Fruit fly (Drosophila melanogaster) whole organism, wandering third instar larva: ENCODE results near the gene CG43249.

Experiments used
- CG32264 ChIP-seq: fragments of 200-800 bp; sonication (Bioruptor generic); optimal IDR thresholded peaks from 2 replicates; lab custom pipeline; 2016; ENCODE audit warnings: missing biosample characterization, missing genetic modification characterization
- CG9705 ChIP-seq: fragments of 200-800 bp; sonication (Bioruptor generic); optimal IDR thresholded peaks from 2 replicates; lab custom pipeline; 2018; ENCODE audit warnings: missing biosample characterization, mild to moderate bottlenecking, missing genetic modification characterization
- CrebA ChIP-seq: fragments of 200-800 bp; sonication (Bioruptor generic); optimal IDR thresholded peaks from 2 replicates; lab custom pipeline; 2016; ENCODE audit warnings: missing biosample characterization, mild to moderate bottlenecking, missing genetic modification characterization, borderline replicate concordance
- Dfd ChIP-seq: fragments of >200 bp; optimal IDR thresholded peaks from 2 replicates; lab custom pipeline; 2017; ENCODE audit warnings: missing biosample characterization, missing genetic modification characterization
- Dif ChIP-seq: fragments of 200-275, 200-300 bp; sonication (Bioruptor generic); optimal IDR thresholded peaks from 2 replicates; lab custom pipeline; 2018; ENCODE audit warnings: missing biosample characterization, missing genetic modification characterization; ENCODE audit not compliant: partially characterized antibody
- GATAd ChIP-seq: sonication (Bioruptor generic); optimal IDR thresholded peaks from 2 replicates; lab custom pipeline; 2016; ENCODE audit warnings: missing biosample characterization, missing genetic modification characterization
- HLH106 ChIP-seq: fragments of 200-800 bp; optimal IDR thresholded peaks from 3 replicates; lab custom pipeline; 2019; ENCODE audit warnings: missing biosample characterization, mild to moderate bottlenecking, missing genetic modification characterization, moderate library complexity
- Hnf4 ChIP-seq: fragments of 200-800 bp; sonication (Bioruptor generic); optimal IDR thresholded peaks from 2 replicates; lab custom pipeline; 2016; ENCODE audit warnings: missing biosample characterization, mild to moderate bottlenecking, missing genetic modification characterization
- Hr78 ChIP-seq: fragments of >200 bp; optimal IDR thresholded peaks from 2 replicates; lab custom pipeline; 2017; ENCODE audit warnings: missing biosample characterization, missing genetic modification characterization
- Hr83 ChIP-seq: fragments of 200-300 bp; sonication (Bioruptor generic); optimal IDR thresholded peaks from 2 replicates; lab custom pipeline; 2016; ENCODE audit warnings: missing biosample characterization, mild to moderate bottlenecking, missing genetic modification characterization, moderate library complexity; ENCODE audit not compliant: poor library complexity, severe bottlenecking
- Mio ChIP-seq: sonication (Bioruptor generic); optimal IDR thresholded peaks from 2 replicates; lab custom pipeline; 2016; ENCODE audit warnings: missing biosample characterization, missing genetic modification characterization
- Myc ChIP-seq: fragments of >200 bp; optimal IDR thresholded peaks from 2 replicates; lab custom pipeline; 2017
- N ChIP-seq: fragments of >200 bp; optimal IDR thresholded peaks from 2 replicates; lab custom pipeline; 2018; ENCODE audit warnings: missing biosample characterization, missing external identifiers, missing genetic modification characterization
- OdsH ChIP-seq: fragments of 200-800 bp; sonication (Bioruptor generic); optimal IDR thresholded peaks from 2 replicates; lab custom pipeline; 2016; ENCODE audit warnings: missing biosample characterization, mild to moderate bottlenecking, missing genetic modification characterization
- Rel ChIP-seq, 2 experiments: fragments of 200-800 bp; sonication (Bioruptor generic) in 1 of 2; optimal IDR thresholded peaks; 2 replicates in 1 of 2; 3 replicates in 1 of 2; lab custom pipeline; 2016 to 2019; ENCODE audit warnings: mild to moderate bottlenecking in 2 of 2, missing biosample characterization in 2 of 2, missing genetic modification characterization in 2 of 2, moderate library complexity in 1 of 2
- Sp1 ChIP-seq: fragments of 200-800 bp; sonication (Bioruptor generic); optimal IDR thresholded peaks from 3 replicates; lab custom pipeline; 2019; ENCODE audit warnings: missing biosample characterization, mild to moderate bottlenecking, missing genetic modification characterization, moderate library complexity
- Vsx2 ChIP-seq: fragments of 200-300, 225-300 bp; sonication (Bioruptor generic); optimal IDR thresholded peaks from 2 replicates; lab custom pipeline; 2018; ENCODE audit warnings: missing biosample characterization, missing genetic modification characterization; ENCODE audit not compliant: partially characterized antibody
- br ChIP-seq: fragments of 200-800 bp; sonication (Bioruptor generic); optimal IDR thresholded peaks from 2 replicates; lab custom pipeline; 2016; ENCODE audit warnings: missing biosample characterization, missing genetic modification characterization
- brk ChIP-seq: fragments of 200-800 bp; sonication (Bioruptor generic); optimal IDR thresholded peaks from 2 replicates; lab custom pipeline; 2016; ENCODE audit warnings: missing biosample characterization, mild to moderate bottlenecking, missing genetic modification characterization
- dl ChIP-seq, 2 experiments: fragments of 175-275, 200-275 bp in 1 of 2; fragments of 200-275 bp in 1 of 2; sonication (Bioruptor generic); optimal IDR thresholded peaks; lab custom pipeline; 2018; ENCODE audit warnings: mild to moderate bottlenecking in 2 of 2, missing biosample characterization in 2 of 2, missing genetic modification characterization in 2 of 2, moderate library complexity in 2 of 2; ENCODE audit not compliant: partially characterized antibody in 2 of 2, insufficient read depth in 1 of 2
- dmrt93B ChIP-seq: fragments of 200-800 bp; sonication (Bioruptor generic); optimal IDR thresholded peaks from 2 replicates; lab custom pipeline; 2018; ENCODE audit warnings: missing biosample characterization, mild to moderate bottlenecking, missing genetic modification characterization
- dsf ChIP-seq: sonication (Bioruptor generic); optimal IDR thresholded peaks from 2 replicates; lab custom pipeline; 2016; ENCODE audit warnings: missing biosample characterization, missing genetic modification characterization, borderline replicate concordance
- ey ChIP-seq: fragments of 200-800 bp; sonication (Bioruptor generic); optimal IDR thresholded peaks from 2 replicates; lab custom pipeline; 2016; ENCODE audit warnings: missing biosample characterization, missing genetic modification characterization
- foxo ChIP-seq, 2 experiments: fragments of 200-800 bp; sonication (Bioruptor generic); optimal IDR thresholded peaks; 2 replicates in 1 of 2; 3 replicates in 1 of 2; lab custom pipeline; 2016 to 2017; ENCODE audit warnings: missing biosample characterization in 2 of 2, missing genetic modification characterization in 2 of 2
- fru ChIP-seq: fragments of 200-800 bp; sonication (Bioruptor generic); optimal IDR thresholded peaks from 3 replicates; lab custom pipeline; 2016; ENCODE audit warnings: missing biosample characterization, mild to moderate bottlenecking, missing genetic modification characterization
- h ChIP-seq: fragments of 200-800 bp; sonication (Bioruptor generic); optimal IDR thresholded peaks from 3 replicates; lab custom pipeline; 2016; ENCODE audit warnings: missing biosample characterization, mild to moderate bottlenecking, missing genetic modification characterization
- jim ChIP-seq: fragments of 175-275, 200-325 bp; sonication (Bioruptor generic); optimal IDR thresholded peaks from 2 replicates; lab custom pipeline; 2016; ENCODE audit warnings: missing biosample characterization, mild to moderate bottlenecking, missing genetic modification characterization
- lola ChIP-seq: fragments of >200 bp; optimal IDR thresholded peaks from 2 replicates; lab custom pipeline; 2017; ENCODE audit warnings: missing biosample characterization, missing genetic modification characterization
- psq ChIP-seq: fragments of 200-800 bp; sonication (Bioruptor generic); optimal IDR thresholded peaks from 3 replicates; lab custom pipeline; 2017; ENCODE audit warnings: missing biosample characterization, mild to moderate bottlenecking, missing genetic modification characterization, moderate library complexity
- rgr ChIP-seq: fragments of 200-800 bp; sonication (Bioruptor generic); optimal IDR thresholded peaks from 3 replicates; lab custom pipeline; 2016; ENCODE audit warnings: missing biosample characterization, mild to moderate bottlenecking, missing genetic modification characterization
- sage ChIP-seq: fragments of 200-800 bp; sonication (Bioruptor generic); optimal IDR thresholded peaks from 2 replicates; lab custom pipeline; 2016; ENCODE audit warnings: missing biosample characterization, mild to moderate bottlenecking, missing genetic modification characterization
- sv ChIP-seq: fragments of 200-800 bp; sonication (Bioruptor generic); optimal IDR thresholded peaks from 3 replicates; lab custom pipeline; 2016; ENCODE audit warnings: missing biosample characterization, missing genetic modification characterization
- usp ChIP-seq: fragments of >200 bp; optimal IDR thresholded peaks from 2 replicates; lab custom pipeline; 2017; ENCODE audit warnings: missing biosample characterization, missing genetic modification characterization
- woc ChIP-seq: sonication (Bioruptor generic); optimal IDR thresholded peaks from 2 replicates; lab custom pipeline; 2016; ENCODE audit warnings: missing biosample characterization, mild to moderate bottlenecking, missing genetic modification characterization

Gene CG43249

DNA sequence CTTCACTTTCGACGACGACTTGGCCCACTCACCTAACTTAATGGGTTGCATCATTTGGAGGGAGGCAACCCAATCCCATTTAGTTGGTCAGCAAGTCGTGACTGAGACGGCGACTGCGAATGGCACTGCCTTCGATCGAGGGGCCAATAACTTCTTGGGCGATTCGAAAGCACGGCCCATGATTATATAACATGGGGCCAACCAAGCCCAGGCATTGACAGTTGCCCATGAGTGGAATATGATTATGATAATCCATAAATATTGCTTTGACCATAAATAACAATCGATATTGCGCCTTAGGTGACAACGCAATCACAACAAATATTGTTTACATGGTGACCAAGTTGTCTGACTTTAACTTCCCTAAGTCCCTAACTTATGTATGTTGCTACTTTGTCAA is 20.3 kb upstream of the CG43249 start, which contains the start of gene CG13048:
Gene CG13048 (minus strand): TSS at position 101 of the 400 bp plus-strand sequence.
- TF ChIP-seq CrebA (GFP tag; lab: Kevin White, UChicago) (no peak), HLH106 (no peak), CG32264 (GFP tag; lab: Kevin White, UChicago) (no peak), brk (no peak), Mio (GFP tag; lab: Kevin White, UChicago) (no peak), CG9705 (no peak), foxo (GFP tag; optimal IDR thresholded peaks at IDR 0.05; lab: Kevin White, UChicago) (no peak), br (GFP tag; lab: Kevin White, UChicago) (no peak), jim (no peak), h (GFP tag; lab: Kevin White, UChicago) (no peak), Vsx2 (GFP tag; lab: Kevin White, UChicago) (no peak), dmrt93B (GFP tag; lab: Kevin White, UChicago) (no peak), Hr78 (GFP tag; lab: Kevin White, UChicago) (no peak), lola (GFP tag; lab: Kevin White, UChicago) (no peak), Dif (GFP tag; lab: Kevin White, UChicago) (no peak), dl (GFP tag; optimal IDR thresholded peaks at IDR 0.05; lab: Kevin White, UChicago; ENCODE audit: insufficient read depth in 1 of 2, partially characterized antibody in 2 of 2) (no peak), Myc (lab: Kevin White, UChicago) (no peak)

- no peak for TF ChIP-seq br (GFP tag; lab: Kevin White, UChicago)
- TF ChIP-seq N = no peak
- TF ChIP-seq Dif (GFP tag; lab: Kevin White, UChicago) = no peak
- TF ChIP-seq GATAd (GFP tag; lab: Kevin White, UChicago) = no peak
- TF ChIP-seq sage (GFP tag; lab: Kevin White, UChicago) = no peak
- TF ChIP-seq psq = no peak
- TF ChIP-seq CrebA (GFP tag; lab: Kevin White, UChicago) = no peak
Measured at dm6 chr3L:16285346-16285911, 18.7 kb upstream of the CG43249 start, which contains the start of gene CG13047. TSS of gene CG13047 (minus strand) at chr3L:16285396.

dm6 chr3L:16286258-16286657 is 17.8 kb upstream of the CG43249 start:
- TF ChIP-seq rgr (GFP tag; lab: Kevin White, UChicago) = peak; percentile 51
- peak; percentile 13 for TF ChIP-seq Hnf4
- TF ChIP-seq woc = peak; percentile 43
- TF ChIP-seq OdsH (GFP tag; lab: Kevin White, UChicago) = peak; percentile 34
- peak; percentile 42 for TF ChIP-seq HLH106
- TF ChIP-seq Sp1 = no peak
- TF ChIP-seq Hr83 (GFP tag; lab: Kevin White, UChicago) = no peak
- TF ChIP-seq dmrt93B (GFP tag; lab: Kevin White, UChicago) = no peak
- TF ChIP-seq usp (GFP tag; lab: Kevin White, UChicago) = no peak
- no peak for TF ChIP-seq jim
- TF ChIP-seq CG9705 = no peak
- no peak for TF ChIP-seq Mio (GFP tag; lab: Kevin White, UChicago)
- no peak for TF ChIP-seq lola (GFP tag; lab: Kevin White, UChicago)
- TF ChIP-seq fru = peak; percentile 50
- no peak for TF ChIP-seq brk
- no peak for TF ChIP-seq psq
- TF ChIP-seq Myc (lab: Kevin White, UChicago) = no peak
- no peak for TF ChIP-seq dsf
- TF ChIP-seq Rel (GFP tag; optimal IDR thresholded peaks at IDR 0.05; lab: Kevin White, UChicago) = no peak
- TF ChIP-seq Rel (tag; optimal IDR thresholded peaks at IDR 0.05; lab: Kevin White, UChicago) = no peak
- TF ChIP-seq CG32264 (GFP tag; lab: Kevin White, UChicago) = no peak
- TF ChIP-seq GATAd (GFP tag; lab: Kevin White, UChicago) = no peak
- TF ChIP-seq sv = no peak
- peak; percentile 53 for TF ChIP-seq h (GFP tag; lab: Kevin White, UChicago)
- TF ChIP-seq br (GFP tag; lab: Kevin White, UChicago) = peak; percentile 53
- no peak for TF ChIP-seq Dfd (GFP tag; lab: Kevin White, UChicago)
- TF ChIP-seq Hr78 (GFP tag; lab: Kevin White, UChicago) = no peak
- TF ChIP-seq ey (GFP tag; lab: Kevin White, UChicago) = peak; percentile 32
- peak in 1 of 2 experiments; percentile 36 for TF ChIP-seq foxo (GFP tag; optimal IDR thresholded peaks at IDR 0.05; lab: Kevin White, UChicago)
- TF ChIP-seq CrebA (GFP tag; lab: Kevin White, UChicago) = no peak
- TF ChIP-seq Dif (GFP tag; lab: Kevin White, UChicago) = no peak
